Fruit fly (Drosophila melanogaster) whole organism, adult: ENCODE results near the gene CG45072.
A peak's percentile ranks its signal among the peaks of the same experiment; 100 is the strongest.

Experiments used
- CG11617 ChIP-seq: fragments of 200-800 bp; sonication (Bioruptor generic); optimal IDR thresholded peaks from 2 replicates; lab custom pipeline; 2017; ENCODE audit warnings: mild to moderate bottlenecking, missing biosample characterization, missing genetic modification reagents, missing genetic modification characterization
- CG12768 ChIP-seq: fragments of 200-800 bp; sonication (Bioruptor generic); optimal IDR thresholded peaks from 2 replicates; lab custom pipeline; 2017; ENCODE audit warnings: missing biosample characterization, missing genetic modification characterization, mild to moderate bottlenecking, moderate library complexity, missing genetic modification reagents
- CG14711 ChIP-seq: fragments of 200-800 bp; sonication (Bioruptor generic); optimal IDR thresholded peaks from 2 replicates; lab custom pipeline; 2018; ENCODE audit warnings: missing biosample characterization, mild to moderate bottlenecking, missing genetic modification characterization, moderate library complexity
- CG1620 ChIP-seq: fragments of 200-800 bp; sonication (Bioruptor generic); optimal IDR thresholded peaks from 2 replicates; lab custom pipeline; 2016; ENCODE audit warnings: missing biosample characterization, missing genetic modification characterization
- CG33017 ChIP-seq: fragments of 200-800 bp; sonication (Bioruptor generic); optimal IDR thresholded peaks from 2 replicates; lab custom pipeline; 2018; ENCODE audit warnings: missing biosample characterization, mild to moderate bottlenecking, missing genetic modification characterization, moderate library complexity
- CG5204 ChIP-seq: fragments of 200-800 bp; sonication (Bioruptor generic); optimal IDR thresholded peaks from 2 replicates; lab custom pipeline; 2016; ENCODE audit warnings: missing biosample characterization, missing genetic modification characterization
- CG7045 ChIP-seq: fragments of 200-800 bp; sonication (Bioruptor generic); optimal IDR thresholded peaks from 2 replicates; lab custom pipeline; 2017; ENCODE audit warnings: missing biosample characterization, mild to moderate bottlenecking, missing genetic modification characterization
- CG7101 ChIP-seq: fragments of 200-800 bp; sonication (Bioruptor generic); optimal IDR thresholded peaks from 2 replicates; lab custom pipeline; 2018; ENCODE audit warnings: missing biosample characterization, mild to moderate bottlenecking, missing genetic modification characterization, moderate library complexity
- Clk ChIP-seq: fragments of 200-800 bp; sonication (Bioruptor generic); optimal IDR thresholded peaks from 2 replicates; lab custom pipeline; 2017; ENCODE audit warnings: missing biosample characterization, missing genetic modification characterization
- Crg-1 ChIP-seq: fragments of 200-800 bp; sonication (Bioruptor generic); optimal IDR thresholded peaks from 2 replicates; lab custom pipeline; 2016; ENCODE audit warnings: missing biosample characterization, missing genetic modification characterization
- Hr96 ChIP-seq: fragments of 200-800 bp; sonication (Bioruptor generic); optimal IDR thresholded peaks from 2 replicates; lab custom pipeline; 2016; ENCODE audit warnings: missing biosample characterization, missing genetic modification characterization
- Mnt ChIP-seq: fragments of 200-800 bp; sonication (Bioruptor generic); optimal IDR thresholded peaks from 2 replicates; lab custom pipeline; 2016; ENCODE audit warnings: missing biosample characterization, mild to moderate bottlenecking, missing genetic modification characterization
- bab1 ChIP-seq: fragments of 200-800 bp; sonication (Bioruptor generic); optimal IDR thresholded peaks from 3 replicates; lab custom pipeline; 2019; ENCODE audit warnings: missing biosample characterization, mild to moderate bottlenecking, missing genetic modification characterization, moderate library complexity
- cic ChIP-seq: fragments of 200-800 bp; sonication (Bioruptor generic); optimal IDR thresholded peaks from 2 replicates; lab custom pipeline; 2017; ENCODE audit warnings: missing biosample characterization, mild to moderate bottlenecking, missing genetic modification characterization, moderate library complexity
- cnc ChIP-seq, 2 experiments: fragments of >200 bp; optimal IDR thresholded peaks; 2 replicates each; lab custom pipeline; 2017
- kay ChIP-seq: fragments of 200-800 bp; sonication (Bioruptor generic); peaks from one replicate; lab custom pipeline; 2016; ENCODE audit warnings: missing biosample characterization, missing genetic modification characterization, borderline replicate concordance
- ovo ChIP-seq: fragments of 200-800 bp; sonication (Bioruptor generic); optimal IDR thresholded peaks from 2 replicates; lab custom pipeline; 2016; ENCODE audit warnings: missing biosample characterization, missing genetic modification characterization
- pad ChIP-seq: fragments of 200-800 bp; sonication (Bioruptor generic); optimal IDR thresholded peaks from 3 replicates; lab custom pipeline; 2017; ENCODE audit warnings: missing biosample characterization, missing genetic modification characterization, mild to moderate bottlenecking, moderate library complexity, missing genetic modification reagents
- tj ChIP-seq: fragments of 200-800 bp; sonication (Bioruptor generic); optimal IDR thresholded peaks from 3 replicates; lab custom pipeline; 2017; ENCODE audit warnings: missing biosample characterization, mild to moderate bottlenecking, missing genetic modification characterization, moderate library complexity
- toe ChIP-seq: fragments of 200-800 bp; sonication (Bioruptor generic); optimal IDR thresholded peaks from 2 replicates; lab custom pipeline; 2016; ENCODE audit warnings: missing biosample characterization, missing genetic modification characterization

CG45072 gene

dm6 chr3R:30102806-30103619, 20.1 kb downstream of the CG45072 start:
- TF ChIP-seq cnc (optimal IDR thresholded peaks at IDR 0.05; lab: Kevin White, UChicago) (no peak), tj (GFP tag; lab: Kevin White, UChicago) (no peak), cic (peak; percentile 97), Mnt (GFP tag; lab: Kevin White, UChicago) (peak; percentile 39), kay (peak; percentile 87), toe (GFP tag; lab: Kevin White, UChicago) (no peak), bab1 (no peak), CG5204 (GFP tag; lab: Kevin White, UChicago) (no peak), CG12768 (peak; percentile 54), CG33017 (peak; percentile 20), pad (GFP tag; lab: Kevin White, UChicago) (no peak), Crg-1 (GFP tag; lab: Kevin White, UChicago) (no peak), CG1620 (GFP tag; lab: Kevin White, UChicago) (no peak), CG7101 (tag; lab: Kevin White, UChicago) (peak; percentile 6), CG14711 (no peak), ovo (no peak), Clk (peak; percentile 47), CG11617 (GFP tag; lab: Kevin White, UChicago) (peak; percentile 26), Hr96 (GFP tag; lab: Kevin White, UChicago) (peak; percentile 16), CG7045 (GFP tag; lab: Kevin White, UChicago) (peak; percentile 43)

dm6 chr3R:30101389-30101935, 21.6 kb downstream of the CG45072 start:
- peak; percentile 36 for TF ChIP-seq CG5204 (GFP tag; lab: Kevin White, UChicago)
- no peak for TF ChIP-seq CG11617 (GFP tag; lab: Kevin White, UChicago)
- TF ChIP-seq bab1 = peak; percentile 50
- TF ChIP-seq kay = peak; percentile 92
- TF ChIP-seq ovo = no peak
- no peak for TF ChIP-seq CG12768
- TF ChIP-seq CG7045 (GFP tag; lab: Kevin White, UChicago) = no peak
- TF ChIP-seq Hr96 (GFP tag; lab: Kevin White, UChicago) = no peak
- TF ChIP-seq Crg-1 (GFP tag; lab: Kevin White, UChicago) = no peak
- TF ChIP-seq CG7101 (tag; lab: Kevin White, UChicago) = peak; percentile 47
- TF ChIP-seq pad (GFP tag; lab: Kevin White, UChicago) = no peak
- TF ChIP-seq Mnt (GFP tag; lab: Kevin White, UChicago) = no peak
- peak; percentile 78 for TF ChIP-seq CG33017
- peak; percentile 26 for TF ChIP-seq tj (GFP tag; lab: Kevin White, UChicago)
- no peak for TF ChIP-seq Clk

- TF ChIP-seq cic (no peak), CG12768 (no peak), CG7045 (GFP tag; lab: Kevin White, UChicago) (no peak), bab1 (no peak), Mnt (GFP tag; lab: Kevin White, UChicago) (no peak), toe (GFP tag; lab: Kevin White, UChicago) (no peak), CG7101 (tag; lab: Kevin White, UChicago) (no peak), CG14711 (no peak), kay (no peak), CG5204 (GFP tag; lab: Kevin White, UChicago) (no peak), tj (GFP tag; lab: Kevin White, UChicago) (no peak), Crg-1 (GFP tag; lab: Kevin White, UChicago) (no peak), CG11617 (GFP tag; lab: Kevin White, UChicago) (no peak), pad (GFP tag; lab: Kevin White, UChicago) (no peak), CG1620 (GFP tag; lab: Kevin White, UChicago) (no peak), Clk (no peak), ovo (no peak)
Observed at dm6 chr3R:30100976-30101332, 22.1 kb downstream of the CG45072 start.

DNA sequence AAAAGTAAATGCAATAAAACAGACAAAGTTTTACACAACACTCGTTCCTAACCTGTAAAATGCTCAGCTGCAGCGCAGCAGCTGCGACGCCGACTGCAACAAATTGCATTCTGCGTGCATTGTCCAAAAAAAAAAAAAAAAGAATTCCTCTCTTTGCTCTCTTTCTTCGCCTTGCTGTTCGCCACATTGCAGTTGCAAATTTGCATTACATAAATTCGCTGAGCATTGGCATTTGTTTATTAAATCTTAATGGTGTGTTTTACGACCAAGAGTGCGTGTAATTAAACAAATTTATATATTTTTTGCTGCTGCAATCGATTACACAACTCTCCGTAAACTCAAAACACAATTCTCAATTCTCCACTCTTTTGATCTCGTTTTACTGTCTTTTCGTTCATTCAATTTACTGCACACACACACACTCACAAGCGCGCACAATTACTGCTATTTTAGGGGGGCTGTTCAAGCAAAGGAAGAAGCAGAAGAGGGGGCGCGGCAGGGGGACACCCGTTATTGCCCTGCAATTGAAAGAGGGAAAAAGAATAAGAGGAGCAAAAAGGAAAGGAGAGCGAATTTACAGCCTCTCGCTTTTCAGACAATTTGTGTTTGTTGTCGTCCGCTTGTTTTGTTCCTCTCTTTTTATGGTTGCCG, 22.6 kb downstream of the CG45072 start:
- TF ChIP-seq CG7045 (GFP tag; lab: Kevin White, UChicago) = no peak
- peak; percentile 15 for TF ChIP-seq Mnt (GFP tag; lab: Kevin White, UChicago)
- TF ChIP-seq bab1 = no peak
- no peak for TF ChIP-seq cic
- peak; percentile 83 for TF ChIP-seq tj (GFP tag; lab: Kevin White, UChicago)
- peak; percentile 94 for TF ChIP-seq ovo
- TF ChIP-seq toe (GFP tag; lab: Kevin White, UChicago) = no peak
- TF ChIP-seq CG14711 = no peak
- no peak for TF ChIP-seq CG1620 (GFP tag; lab: Kevin White, UChicago)
- TF ChIP-seq CG7101 (tag; lab: Kevin White, UChicago) = no peak
- TF ChIP-seq pad (GFP tag; lab: Kevin White, UChicago) = peak; percentile 99
- TF ChIP-seq kay = no peak
- TF ChIP-seq Crg-1 (GFP tag; lab: Kevin White, UChicago) = no peak
- no peak for TF ChIP-seq CG12768
- no peak for TF ChIP-seq CG33017
- TF ChIP-seq Clk = no peak
- TF ChIP-seq CG11617 (GFP tag; lab: Kevin White, UChicago) = no peak
- peak; percentile 35 for TF ChIP-seq Hr96 (GFP tag; lab: Kevin White, UChicago)
- no peak for TF ChIP-seq CG5204 (GFP tag; lab: Kevin White, UChicago)
- no peak for TF ChIP-seq cnc (optimal IDR thresholded peaks at IDR 0.05; lab: Kevin White, UChicago)

DNA sequence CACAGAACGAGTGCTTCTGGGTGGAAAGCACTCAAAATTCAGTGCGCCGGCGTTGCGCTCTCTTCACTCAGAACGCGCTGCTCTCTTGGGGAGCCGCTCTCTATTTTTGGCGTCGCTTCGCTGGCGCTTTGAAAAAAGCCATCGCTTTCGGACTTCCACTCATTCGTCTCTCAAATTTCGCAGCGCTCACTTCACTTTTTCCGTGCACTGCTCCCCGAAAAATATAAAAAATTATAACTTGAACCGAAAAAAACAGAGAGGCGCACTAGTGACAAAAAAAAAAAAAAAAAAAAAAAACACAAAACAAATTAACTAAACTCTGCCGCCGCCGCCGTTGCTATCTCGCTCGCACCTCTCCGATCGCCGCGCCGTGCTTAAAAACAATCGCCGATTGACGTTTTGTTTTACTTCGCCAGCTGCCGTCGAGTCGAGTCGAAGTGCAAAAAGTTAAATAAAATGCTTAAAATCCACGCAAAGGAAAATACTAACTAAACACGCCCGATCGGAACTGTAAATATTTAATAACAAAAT, 23.7 kb downstream of the CG45072 start:
- TF ChIP-seq CG1620 (GFP tag; lab: Kevin White, UChicago) (peak; percentile 49), tj (GFP tag; lab: Kevin White, UChicago) (peak; percentile 66), ovo (peak; percentile 47), CG7101 (tag; lab: Kevin White, UChicago) (peak; percentile 57), CG11617 (GFP tag; lab: Kevin White, UChicago) (peak; percentile 76), CG33017 (peak; percentile 84), toe (GFP tag; lab: Kevin White, UChicago) (peak; percentile 88), pad (GFP tag; lab: Kevin White, UChicago) (no peak), bab1 (no peak), Clk (peak; percentile 47), kay (peak; percentile 79), CG14711 (no peak), cnc (optimal IDR thresholded peaks at IDR 0.05; lab: Kevin White, UChicago) (no peak), cic (peak; percentile 81), CG7045 (GFP tag; lab: Kevin White, UChicago) (peak; percentile 38), Hr96 (GFP tag; lab: Kevin White, UChicago) (peak; percentile 65), CG12768 (peak; percentile 78), Crg-1 (GFP tag; lab: Kevin White, UChicago) (peak; percentile 50), Mnt (GFP tag; lab: Kevin White, UChicago) (peak; percentile 65), CG5204 (GFP tag; lab: Kevin White, UChicago) (peak; percentile 39)
